Worm (Caenorhabditis elegans) whole organism, young adult: ENCODE data around the gene Y43F8C.15.
A peak's percentile ranks its signal among the peaks of the same experiment; 100 is the strongest.

Experiments
- B0336.3 ChIP-seq: fragments of 200-800 bp; sonication (Bioruptor generic); IDR thresholded peaks from 2 replicates; pipeline ENCODE4 v1.3.6; 2022; ENCODE audit warnings: missing genetic modification characterization, missing compliant biosample characterization
- T07F8.4 ChIP-seq: sonication (generic microtip); optimal IDR thresholded peaks from 2 replicates; lab custom pipeline; 2016; ENCODE audit warnings: mild to moderate bottlenecking, missing genetic modification characterization, moderate library complexity, missing compliant biosample characterization
- Y53F4B.3 ChIP-seq: fragments of 200-800 bp; sonication (Bioruptor generic); IDR thresholded peaks from 2 replicates; pipeline ENCODE4 v1.3.6; 2022; ENCODE audit warnings: missing genetic modification reagents, missing genetic modification characterization, missing compliant biosample characterization
- Y79H2A.3 ChIP-seq: fragments of 200-800 bp; sonication (Bioruptor generic); conservative IDR thresholded peaks from 2 replicates; pipeline ENCODE4 v1.3.6; 2022; ENCODE audit warnings: missing genetic modification reagents, missing genetic modification characterization, missing compliant biosample characterization
- akir-1 ChIP-seq: fragments of 200-800 bp; sonication (Bioruptor generic); optimal IDR thresholded peaks from 2 replicates; lab custom pipeline; 2018; ENCODE audit warnings: mild to moderate bottlenecking, missing genetic modification characterization, moderate library complexity, missing compliant biosample characterization
- ama-1 ChIP-seq, 3 experiments: fragments of 150-350 bp in 1 of 3; sonication (generic microtip) in 2 of 3; optimal IDR thresholded peaks; 2 replicates each; lab custom pipeline; 2014 to 2018; ENCODE audit warnings: missing biosample characterization in 2 of 3, missing genetic modification characterization in 2 of 3, missing genetic modification reagents in 2 of 3
- aptf-2 ChIP-seq: fragments of 200-800 bp; sonication (Bioruptor generic); conservative IDR thresholded peaks from 2 replicates; pipeline ENCODE4 v1.3.6; 2022; ENCODE audit warnings: missing genetic modification reagents, missing genetic modification characterization, missing compliant biosample characterization
- attf-3 ChIP-seq: fragments of 200-800 bp; sonication (Bioruptor generic); conservative IDR thresholded peaks from 2 replicates; pipeline ENCODE4 v1.3.6; 2022; ENCODE audit warnings: missing genetic modification reagents, missing genetic modification characterization, missing compliant biosample characterization
- attf-5 ChIP-seq: fragments of 200-800 bp; sonication (Bioruptor generic); optimal IDR thresholded peaks from 2 replicates; lab custom pipeline; 2018; ENCODE audit warnings: mild to moderate bottlenecking, missing genetic modification characterization, missing compliant biosample characterization
- bed-1 ChIP-seq: fragments of 200-800 bp; sonication (Bioruptor generic); IDR thresholded peaks from 2 replicates; pipeline ENCODE4 v1.3.6; 2022; ENCODE audit warnings: missing genetic modification reagents, missing genetic modification characterization, missing compliant biosample characterization
- cebp-2 ChIP-seq: fragments of 200-800 bp; sonication (Bioruptor generic); IDR thresholded peaks from 2 replicates; pipeline ENCODE4 v1.3.6; 2022; ENCODE audit warnings: missing genetic modification characterization, missing compliant biosample characterization
- ceh-27 ChIP-seq: fragments of 200-800 bp; sonication (Bioruptor generic); optimal IDR thresholded peaks from 2 replicates; lab custom pipeline; 2018; ENCODE audit warnings: mild to moderate bottlenecking, missing genetic modification characterization, moderate library complexity, missing compliant biosample characterization
- chd-7 ChIP-seq: sonication (generic microtip); optimal IDR thresholded peaks from 2 replicates; lab custom pipeline; 2016; ENCODE audit warnings: mild to moderate bottlenecking, missing genetic modification characterization, moderate library complexity, missing compliant biosample characterization
- dox-1 ChIP-seq: fragments of 200-800 bp; sonication (Bioruptor generic); IDR thresholded peaks from 2 replicates; pipeline ENCODE4 v1.3.6; 2022; ENCODE audit warnings: missing genetic modification reagents, missing genetic modification characterization, missing compliant biosample characterization
- efl-1 ChIP-seq: fragments of 150-350 bp; optimal IDR thresholded peaks from 2 replicates; lab custom pipeline; 2014; ENCODE audit warnings: missing biosample characterization, missing genetic modification reagents, missing genetic modification characterization
- ekl-4 ChIP-seq: fragments of 200-800 bp; sonication (Bioruptor generic); IDR thresholded peaks from 2 replicates; pipeline ENCODE4 v1.3.6; 2022; ENCODE audit warnings: missing genetic modification reagents, missing genetic modification characterization, missing compliant biosample characterization
- hlh-26 ChIP-seq: fragments of 200-800 bp; sonication (Bioruptor generic); conservative IDR thresholded peaks from 2 replicates; pipeline ENCODE4 v1.3.6; 2022; ENCODE audit warnings: missing genetic modification reagents, missing genetic modification characterization, missing compliant biosample characterization
- hmg-20 ChIP-seq: fragments of 200-800 bp; sonication (Bioruptor generic); IDR thresholded peaks from 2 replicates; pipeline ENCODE4 v1.3.6; 2022; ENCODE audit warnings: missing genetic modification reagents, missing genetic modification characterization, missing compliant biosample characterization
- hrde-1 ChIP-seq: sonication (generic microtip); optimal IDR thresholded peaks from 2 replicates; lab custom pipeline; 2016; ENCODE audit warnings: missing genetic modification characterization, mild to moderate bottlenecking, missing compliant biosample characterization, moderate library complexity, missing genotype, missing genetic modification reagents, borderline replicate concordance
- lag-1 ChIP-seq: fragments of 200-800 bp; sonication (Bioruptor generic); IDR thresholded peaks from 2 replicates; pipeline ENCODE4 v1.3.6; 2022; ENCODE audit warnings: missing genetic modification reagents, missing genetic modification characterization, missing compliant biosample characterization
- lsy-27 ChIP-seq: sonication (generic microtip); optimal IDR thresholded peaks from 2 replicates; lab custom pipeline; 2017; ENCODE audit warnings: missing genetic modification characterization, mild to moderate bottlenecking, missing compliant biosample characterization, antibody characterized with exemption, missing genotype, borderline replicate concordance; ENCODE audit not compliant: insufficient read depth
- madf-6 ChIP-seq: fragments of 200-800 bp; sonication (Bioruptor generic); IDR thresholded peaks from 2 replicates; pipeline ENCODE4 v1.3.6; 2022; ENCODE audit warnings: missing genetic modification reagents, missing genetic modification characterization, missing compliant biosample characterization
- nfyb-1 ChIP-seq: fragments of 200-800 bp; sonication (Bioruptor generic); IDR thresholded peaks from 2 replicates; pipeline ENCODE4 v1.3.6; 2022; ENCODE audit warnings: missing genetic modification reagents, missing genetic modification characterization, missing compliant biosample characterization
- nhr-80 ChIP-seq: sonication (generic microtip); optimal IDR thresholded peaks from 2 replicates; lab custom pipeline; 2016; ENCODE audit warnings: missing genetic modification characterization, missing compliant biosample characterization
- nhr-90 ChIP-seq: sonication (generic microtip); optimal IDR thresholded peaks from 2 replicates; lab custom pipeline; 2016; ENCODE audit warnings: missing genotype, mild to moderate bottlenecking, missing genetic modification characterization, missing compliant biosample characterization
- sdz-38 ChIP-seq: sonication (generic microtip); optimal IDR thresholded peaks from 2 replicates; lab custom pipeline; 2016; ENCODE audit warnings: missing genotype, missing genetic modification characterization, missing compliant biosample characterization
- snpc-3.4 ChIP-seq: sonication (generic microtip); optimal IDR thresholded peaks from 2 replicates; lab custom pipeline; 2017; ENCODE audit warnings: missing genetic modification characterization, mild to moderate bottlenecking, missing compliant biosample characterization, antibody characterized with exemption, moderate library complexity, missing genotype, missing genetic modification reagents
- snpc-4 ChIP-seq, 5 experiments: fragments of 150-350 bp in 1 of 5; sonication (generic microtip) in 4 of 5; optimal IDR thresholded peaks; 2 replicates each; lab custom pipeline; 2014 to 2018; ENCODE audit warnings: missing genetic modification characterization in 5 of 5, missing biosample characterization in 3 of 5, antibody characterized with exemption in 2 of 5, mild to moderate bottlenecking in 2 of 5, missing compliant biosample characterization in 2 of 5, missing genotype in 2 of 5, moderate library complexity in 2 of 5, missing genetic modification reagents in 1 of 5
- zfh-2 ChIP-seq: fragments of 200-800 bp; sonication (Bioruptor generic); conservative IDR thresholded peaks from 2 replicates; pipeline ENCODE4 v1.3.6; 2022; ENCODE audit warnings: missing genetic modification reagents, missing genetic modification characterization, missing compliant biosample characterization
- ztf-18 ChIP-seq: sonication (generic microtip); optimal IDR thresholded peaks from 2 replicates; lab custom pipeline; 2016; ENCODE audit warnings: missing genotype, mild to moderate bottlenecking, missing genetic modification characterization, missing compliant biosample characterization
- ztf-25 ChIP-seq: fragments of 200-800 bp; sonication (Bioruptor generic); IDR thresholded peaks from 2 replicates; pipeline ENCODE4 v1.3.6; 2022; ENCODE audit warnings: missing genetic modification reagents, missing genetic modification characterization, missing compliant biosample characterization

The Y43F8C.15 gene

ce11 chrV:19751124-19751523 is 40.7 kb upstream of the Y43F8C.15 start, which contains the start of gene clec-49:
clec-49 (minus strand) TSS chrV:19751226.
- no peak for TF ChIP-seq attf-3
- TF ChIP-seq nhr-80 (tag; lab: Kevin White, UChicago) = peak; percentile 72

ce11 chrV:19747144-19747543 is 36.7 kb upstream of the Y43F8C.15 start:
- TF ChIP-seq hmg-20 (GFP tag; lab: Robert Waterston, UW) (no peak), lsy-27 (tag; lab: Kevin White, UChicago) (no peak), sdz-38 (no peak), ceh-27 (GFP tag; lab: Kevin White, UChicago) (no peak), bed-1 (GFP tag; lab: Robert Waterston, UW) (no peak), snpc-3.4 (no peak), ekl-4 (GFP tag; lab: Robert Waterston, UW) (no peak), dox-1 (no peak), snpc-4 (GFP tag; optimal IDR thresholded peaks at IDR 0.05; lab: Kevin White, UChicago) (no peak), snpc-4 (tag; optimal IDR thresholded peaks at IDR 0.05; lab: Kevin White, UChicago) (no peak), akir-1 (GFP tag; lab: Kevin White, UChicago) (no peak), T07F8.4 (no peak), ztf-18 (tag; lab: Kevin White, UChicago) (no peak)

- TF ChIP-seq efl-1 = no peak
- no peak for TF ChIP-seq hlh-26 (GFP tag; lab: Robert Waterston, UW)
- TF ChIP-seq snpc-3.4 = no peak
- no peak for TF ChIP-seq nfyb-1 (GFP tag; lab: Robert Waterston, UW)
- TF ChIP-seq Y79H2A.3 = no peak
- TF ChIP-seq madf-6 (GFP tag; lab: Robert Waterston, UW) = no peak
- TF ChIP-seq chd-7 = no peak
- no peak for TF ChIP-seq B0336.3 (GFP tag; lab: Robert Waterston, UW)
- no peak for TF ChIP-seq akir-1 (GFP tag; lab: Kevin White, UChicago)
- no peak for TF ChIP-seq lag-1 (GFP tag; lab: Robert Waterston, UW)
- no peak for TF ChIP-seq ztf-25 (GFP tag; lab: Robert Waterston, UW)
- TF ChIP-seq cebp-2 (GFP tag; lab: Robert Waterston, UW) = no peak
These were observed 35.4 kb upstream of the Y43F8C.15 start, which contains the start of gene W04E12.5 for ce11 chrV:19745852-19746251. W04E12.5 (plus strand) TSS chrV:19746152.

- TF ChIP-seq Y53F4B.3 (GFP tag; lab: Robert Waterston, UW) (no peak), aptf-2 (GFP tag; lab: Robert Waterston, UW) (no peak)
These were observed 33.8 kb upstream of the Y43F8C.15 start for ce11 chrV:19744210-19744609.

ce11 chrV:19743794-19744193 is 33.4 kb upstream of the Y43F8C.15 start:
- TF ChIP-seq zfh-2 (GFP tag; lab: Robert Waterston, UW) (peak; percentile 69), nhr-90 (tag; lab: Kevin White, UChicago) (no peak), dox-1 (no peak), hrde-1 (no peak)
- TF ChIP-seq, all 124 proteins: peak for 1

ce11 chrV:19743305-19743704 is 32.9 kb upstream of the Y43F8C.15 start, which contains the start of gene W04E12.4:
W04E12.4 (plus strand) TSS chrV:19743605.
- TF ChIP-seq attf-5 (GFP tag; lab: Kevin White, UChicago) (no peak), ama-1 (optimal IDR thresholded peaks at IDR 0.05; lab: Kevin White, UChicago) (no peak), ama-1 (GFP tag; optimal IDR thresholded peaks at IDR 0.05; lab: Kevin White, UChicago) (no peak)
